Worm (Caenorhabditis elegans): ENCODE results near the gene tif-1A.

tif-1A gene

DNA sequence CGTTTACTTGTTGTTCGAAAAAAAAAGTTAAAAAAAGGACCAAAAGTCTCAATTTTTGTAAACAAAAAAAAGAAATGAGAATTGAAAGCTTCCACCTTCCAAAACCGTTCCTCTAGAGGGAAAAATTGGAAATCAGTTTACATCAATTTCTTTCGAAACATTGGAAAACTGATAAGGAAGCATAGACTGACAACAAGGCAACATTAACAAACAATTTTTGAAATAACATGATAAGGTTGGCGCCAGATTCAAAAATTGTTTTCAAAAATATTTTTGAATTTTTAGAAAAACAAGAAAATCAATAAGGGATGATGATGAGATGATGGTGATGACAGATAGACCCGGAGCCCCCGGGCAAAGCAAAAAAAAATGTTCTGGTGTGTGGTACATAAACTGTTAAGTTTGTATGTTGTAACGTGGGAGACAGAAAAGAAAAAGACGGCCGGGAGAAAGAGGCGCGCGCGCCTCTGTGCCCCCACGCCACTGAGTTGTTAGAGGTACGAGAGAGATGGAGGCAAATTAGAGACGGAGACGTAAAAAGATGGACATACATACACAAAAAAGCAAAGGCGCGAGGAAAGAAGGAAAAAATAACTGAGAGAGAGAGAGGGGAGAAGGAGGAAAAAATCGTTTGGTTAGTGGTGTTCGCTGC, 23.8 kb downstream of the tif-1A start:
- no peak for TF ChIP-seq unc-130 (GFP tag; optimal IDR thresholded peaks at IDR 0.05)
- TF ChIP-seq dve-1 (tag; optimal IDR thresholded peaks at IDR 0.05; ENCODE audit: insufficient read depth), result peak; percentile 65
- peak; percentile 88 for TF ChIP-seq hlh-30 (tag; optimal IDR thresholded peaks at IDR 0.05; ENCODE audit: insufficient read depth)
- peak; percentile 77 for TF ChIP-seq rbr-2 (tag; optimal IDR thresholded peaks at IDR 0.05)
- no peak for TF ChIP-seq ceh-20 (GFP tag; IDR thresholded peaks at IDR 0.05)
- TF ChIP-seq aha-1 (tag), result peak; percentile 97
- TF ChIP-seq mes-2 (tag; optimal IDR thresholded peaks at IDR 0.05; ENCODE audit: poor library complexity, severe bottlenecking), result peak; percentile 79
- TF ChIP-seq mdl-1 (tag; optimal IDR thresholded peaks at IDR 0.05), result peak; percentile 13 to 83
- TF ChIP-seq tag-97 (GFP tag; IDR thresholded peaks at IDR 0.05), result no peak
- TF ChIP-seq ctbp-1 (GFP tag; IDR thresholded peaks at IDR 0.05), result peak; percentile 58; the same call in 1 of the 2 replicates
- no peak for TF ChIP-seq madf-5 (GFP tag; IDR thresholded peaks at IDR 0.05)
- no peak for TF ChIP-seq ces-1 (GFP tag; optimal IDR thresholded peaks at IDR 0.05)
- TF ChIP-seq nhr-28 (tag; optimal IDR thresholded peaks at IDR 0.05), result peak; percentile 37
- TF ChIP-seq nhr-10 (tag; optimal IDR thresholded peaks at IDR 0.05), result peak; percentile 20
- no peak for TF ChIP-seq spr-3 (GFP tag; optimal IDR thresholded peaks at IDR 0.05)
- peak; percentile 41 for TF ChIP-seq fkh-10 (GFP tag; optimal IDR thresholded peaks at IDR 0.05)
- TF ChIP-seq mep-1 (tag; optimal IDR thresholded peaks at IDR 0.05), result peak; percentile 79
- TF ChIP-seq R02D3.7 (tag; optimal IDR thresholded peaks at IDR 0.05), result no peak
- peak in 1 of 2 experiments; percentile 44 for TF ChIP-seq unc-62 (GFP tag; optimal IDR thresholded peaks at IDR 0.05 in 1 of 2)
- no peak for TF ChIP-seq unc-62 (tag; optimal IDR thresholded peaks at IDR 0.05)
- TF ChIP-seq dmd-8 (GFP tag; IDR thresholded peaks at IDR 0.05), result 0 out of 2 replicates have a peak, but pooled peaks have one; percentile 10
- peak; percentile 59 for TF ChIP-seq T20F7.1 (GFP tag; optimal IDR thresholded peaks at IDR 0.05)
- peak; percentile 28 for TF ChIP-seq nhr-102 (tag; optimal IDR thresholded peaks at IDR 0.05)
- TF ChIP-seq zip-2 (tag; optimal IDR thresholded peaks at IDR 0.05), result no peak
- TF ChIP-seq hmg-1.1 (GFP tag; IDR thresholded peaks at IDR 0.05), result peak; percentile 90
- TF ChIP-seq set-16 (GFP tag; IDR thresholded peaks at IDR 0.05), result peak; percentile 43; the same call in 1 of the 2 replicates
- peak; percentile 60 to 71 for TF ChIP-seq daf-16 (GFP tag; optimal IDR thresholded peaks at IDR 0.05)
- peak; percentile 95 for TF ChIP-seq daf-16 (tag; optimal IDR thresholded peaks at IDR 0.05)
- peak in 1 of 2 experiments; percentile 54 for TF ChIP-seq hif-1 (tag; optimal IDR thresholded peaks at IDR 0.05)
- TF ChIP-seq tra-1 (GFP tag; IDR thresholded peaks at IDR 0.05), result peak; percentile 64; the same call in 1 of the 2 replicates
- no peak for TF ChIP-seq duxl-1 (tag; optimal IDR thresholded peaks at IDR 0.05; ENCODE audit: poor library complexity)
- no peak for TF ChIP-seq Y5F2A.4 (GFP tag; optimal IDR thresholded peaks at IDR 0.05)
- TF ChIP-seq attf-4 (tag; optimal IDR thresholded peaks at IDR 0.05), result peak; percentile 42
- TF ChIP-seq lin-38 (GFP tag; IDR thresholded peaks at IDR 0.05), result peak; percentile 41; the same call in 1 of the 2 replicates
- TF ChIP-seq spr-1 (tag; optimal IDR thresholded peaks at IDR 0.05), result peak; percentile 40
- TF ChIP-seq lsy-2 (tag; optimal IDR thresholded peaks at IDR 0.05), result peak in 1 of 2 experiments; percentile 66
- TF ChIP-seq dmd-9 (GFP tag; IDR thresholded peaks at IDR 0.05), result no peak
- TF ChIP-seq dmd-6 (GFP tag; IDR thresholded peaks at IDR 0.05), result peak; percentile 53
- peak; percentile 37; the same call in 1 of the 2 replicates for TF ChIP-seq T26A8.4 (GFP tag; IDR thresholded peaks at IDR 0.05)
- peak; percentile 58 for TF ChIP-seq pqm-1 (tag; optimal IDR thresholded peaks at IDR 0.05)
- no peak for TF ChIP-seq nhr-237 (tag; optimal IDR thresholded peaks at IDR 0.05)
- peak; percentile 54 for TF ChIP-seq nhr-48 (tag; optimal IDR thresholded peaks at IDR 0.05)
- TF ChIP-seq nhr-41 (GFP tag; IDR thresholded peaks at IDR 0.05), result 0 out of 2 replicates have a peak, but pooled peaks have one; percentile 28
- no peak for TF ChIP-seq mxl-2 (GFP tag; conservative IDR thresholded peaks at IDR 0.05)
- peak; percentile 86 for TF ChIP-seq hlh-11 (tag; optimal IDR thresholded peaks at IDR 0.05)
- TF ChIP-seq arid-1 (GFP tag; conservative IDR thresholded peaks at IDR 0.05), result peak; percentile 50; the same call in 1 of the 2 replicates
- TF ChIP-seq F37D6.2 (tag; optimal IDR thresholded peaks at IDR 0.05), result peak; percentile 13
- TF ChIP-seq mxl-3 (GFP tag; optimal IDR thresholded peaks at IDR 0.05), result peak; percentile 84
- no peak for TF ChIP-seq nhr-77 (tag; optimal IDR thresholded peaks at IDR 0.05)
- TF ChIP-seq php-3 (GFP tag; IDR thresholded peaks at IDR 0.05), result no peak

All from whole organism, L4 larva.